Worm (Caenorhabditis elegans) whole organism, early embryonic: ENCODE results near the gene M28.9.

ENCODE experiments used
- B0310.2 ChIP-seq: sonication (generic microtip); optimal IDR thresholded peaks from 2 replicates; lab custom pipeline; 2016; ENCODE audit warnings: mild to moderate bottlenecking, missing genetic modification characterization, missing compliant biosample characterization
- F13C5.2 ChIP-seq: sonication (generic microtip); optimal IDR thresholded peaks from 2 replicates; lab custom pipeline; 2017; ENCODE audit warnings: mild to moderate bottlenecking, missing genetic modification characterization, inconsistent platforms, missing compliant biosample characterization
- ama-1 ChIP-seq: fragments of 150-350 bp; optimal IDR thresholded peaks from 2 replicates; lab custom pipeline; 2014
- ets-7 ChIP-seq: sonication (generic microtip); optimal IDR thresholded peaks from 2 replicates; lab custom pipeline; 2016; ENCODE audit warnings: missing genotype, missing genetic modification characterization, missing compliant biosample characterization
- flt-1 ChIP-seq: fragments of 200-800 bp; sonication (Bioruptor generic); IDR thresholded peaks from 2 replicates; pipeline ENCODE4 v1.3.6; 2022; ENCODE audit warnings: missing genetic modification characterization, missing compliant biosample characterization
- hmg-4 ChIP-seq: fragments of 200-800 bp; sonication (Bioruptor generic); optimal IDR thresholded peaks from 2 replicates; lab custom pipeline; 2018; ENCODE audit warnings: mild to moderate bottlenecking, missing genetic modification characterization, missing compliant biosample characterization
- hnd-1 ChIP-seq: sonication (generic microtip); optimal IDR thresholded peaks from 2 replicates; lab custom pipeline; 2016; ENCODE audit warnings: missing genetic modification characterization, missing compliant biosample characterization

ce11 chrII:10665031-10665430 is 25.8 kb downstream of the M28.9 start, which contains the start of gene D2089.3:
- TF ChIP-seq hmg-4 (GFP tag; lab: Kevin White, UChicago) (no peak), ama-1 (lab: Kevin White, UChicago) (no peak), flt-1 (GFP tag; lab: Robert Waterston, UW) (no peak), B0310.2 (tag; lab: Kevin White, UChicago) (no peak), ets-7 (no peak), F13C5.2 (tag; lab: Kevin White, UChicago) (no peak), hnd-1 (no peak)
